Worm (Caenorhabditis elegans) whole organism, L2 larva: ENCODE measurements around the gene C23G10.10.

ENCODE experiments used
- ama-1 ChIP-seq: fragments of 150-350 bp; optimal IDR thresholded peaks from 2 replicates; lab custom pipeline; 2018; ENCODE audit warnings: inconsistent platforms
- egl-27 ChIP-seq: sonication (generic microtip); optimal IDR thresholded peaks from 3 replicates; lab custom pipeline; 2017; ENCODE audit warnings: missing biosample characterization, missing genetic modification reagents, missing genetic modification characterization
- lin-11 ChIP-seq: fragments of 150-350 bp; sonication (generic microtip); optimal IDR thresholded peaks from 2 replicates; lab custom pipeline; 2014; ENCODE audit warnings: missing biosample characterization, missing genetic modification characterization, inconsistent platforms, mixed read lengths
- lin-39 ChIP-seq: fragments of 150-350 bp; optimal IDR thresholded peaks from 2 replicates; lab custom pipeline; 2014; ENCODE audit warnings: missing biosample characterization, missing genetic modification reagents, missing genetic modification characterization
- nhr-12 ChIP-seq: fragments of 150-350 bp; optimal IDR thresholded peaks from 2 replicates; lab custom pipeline; 2014; ENCODE audit warnings: missing biosample characterization, missing genetic modification characterization
- sem-4 ChIP-seq: fragments of 150-350 bp; optimal IDR thresholded peaks from 2 replicates; lab custom pipeline; 2014; ENCODE audit warnings: missing biosample characterization, missing genetic modification reagents, missing genetic modification characterization
- snpc-4 ChIP-seq: fragments of 150-350 bp; optimal IDR thresholded peaks from 2 replicates; lab custom pipeline; 2014; ENCODE audit warnings: missing biosample characterization, missing genetic modification characterization
- unc-55 ChIP-seq: fragments of 150-350 bp; sonication (generic microtip); optimal IDR thresholded peaks from 3 replicates; lab custom pipeline; 2014; ENCODE audit warnings: missing biosample characterization, missing genetic modification reagents, missing genetic modification characterization
- zag-1 ChIP-seq: fragments of 150-350 bp; optimal IDR thresholded peaks from 2 replicates; lab custom pipeline; 2014; ENCODE audit warnings: missing biosample characterization, missing genetic modification characterization

ce11 chrIII:6202440-6202839 lies 11.4 kb downstream of the C23G10.10 start:
- TF ChIP-seq nhr-12 (tag; lab: Kevin White, UChicago) = no peak
- TF ChIP-seq zag-1 = no peak
- TF ChIP-seq snpc-4 (tag; lab: Kevin White, UChicago) = no peak
- no peak for TF ChIP-seq sem-4
- no peak for TF ChIP-seq lin-39 (tag; lab: Kevin White, UChicago)
- no peak for TF ChIP-seq egl-27 (tag; lab: Kevin White, UChicago)
- no peak for TF ChIP-seq lin-11
- TF ChIP-seq unc-55 = no peak
- TF ChIP-seq ama-1 = no peak
